Fruit fly (Drosophila melanogaster) Kc167 (cell line): ENCODE measurements around the gene loh.

Source experiments
- Myc ChIP-seq: fragments of >200 bp; optimal IDR thresholded peaks from 2 replicates; lab custom pipeline; 2017; ENCODE audit warnings: missing external identifiers
- Sin3A ChIP-seq: fragments of >200 bp; optimal IDR thresholded peaks from 2 replicates; lab custom pipeline; 2018; ENCODE audit warnings: missing external identifiers
- h ChIP-seq: fragments of >200 bp; optimal IDR thresholded peaks from 3 replicates; lab custom pipeline; 2018; ENCODE audit warnings: missing external identifiers
- insv ChIP-seq: fragments of >200 bp; optimal IDR thresholded peaks from 3 replicates; lab custom pipeline; 2018; ENCODE audit warnings: missing external identifiers
- psq ChIP-seq: fragments of >200 bp; optimal IDR thresholded peaks from 2 replicates; lab custom pipeline; 2017; ENCODE audit warnings: missing external identifiers
- ttk ChIP-seq: sonication (Bioruptor generic); optimal IDR thresholded peaks from 2 replicates; lab custom pipeline; 2017; ENCODE audit warnings: missing external identifiers

Gene loh

dm6 chr2L:10455944-10456520, 13.7 kb downstream of the loh start:
- TF ChIP-seq Myc (lab: Kevin White, UChicago), result no peak
- TF ChIP-seq ttk (lab: Kevin White, UChicago), result no peak
- no peak for TF ChIP-seq insv (lab: Kevin White, UChicago)
- TF ChIP-seq psq (lab: Kevin White, UChicago), result no peak
- no peak for TF ChIP-seq h
- TF ChIP-seq Sin3A (lab: Kevin White, UChicago), result no peak

dm6 chr2L:10457191-10457899, 15.0 kb downstream of the loh start, which contains the start of the genes LManI and LManII:
Gene LManI, minus strand, starts transcription at chr2L:10457241.
Gene LManII, plus strand, starts transcription at chr2L:10457658.
- TF ChIP-seq ttk (lab: Kevin White, UChicago), result no peak
- no peak for TF ChIP-seq insv (lab: Kevin White, UChicago)
- TF ChIP-seq Sin3A (lab: Kevin White, UChicago), result no peak
- no peak for TF ChIP-seq Myc (lab: Kevin White, UChicago)
- TF ChIP-seq psq (lab: Kevin White, UChicago), result no peak
- no peak for TF ChIP-seq h

- TF ChIP-seq Sin3A (lab: Kevin White, UChicago) (no peak), insv (lab: Kevin White, UChicago) (no peak), ttk (lab: Kevin White, UChicago) (no peak), Myc (lab: Kevin White, UChicago) (no peak), psq (lab: Kevin White, UChicago) (no peak), h (no peak)
These were observed 16.6 kb downstream of the loh start for dm6 chr2L:10458979-10459378.

- TF ChIP-seq psq (lab: Kevin White, UChicago) (no peak), insv (lab: Kevin White, UChicago) (no peak), Sin3A (lab: Kevin White, UChicago) (no peak)
These were observed 24.5 kb downstream of the loh start for dm6 chr2L:10466865-10467270.

DNA sequence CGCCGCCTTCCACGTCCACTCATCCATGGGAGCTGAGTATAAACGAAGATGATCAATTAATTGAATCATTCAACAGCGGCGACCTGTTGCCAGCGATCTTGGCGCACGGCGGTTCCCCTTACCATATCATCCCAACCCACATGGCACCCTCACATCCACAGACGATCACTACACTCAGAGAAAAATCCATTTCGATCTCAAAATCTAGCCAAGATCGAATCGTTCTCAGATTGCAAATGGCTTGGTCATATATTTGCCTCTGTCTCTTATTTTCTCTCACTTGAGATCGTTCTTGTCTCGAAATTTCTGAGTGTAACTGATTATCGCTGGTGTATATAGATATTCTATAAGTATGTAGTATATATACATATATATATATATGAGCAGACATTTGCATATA, 26.1 kb downstream of the loh start:
- TF ChIP-seq insv (lab: Kevin White, UChicago), result no peak
- TF ChIP-seq h, result no peak
- no peak for TF ChIP-seq Sin3A (lab: Kevin White, UChicago)
- TF ChIP-seq Myc (lab: Kevin White, UChicago), result no peak
- TF ChIP-seq ttk (lab: Kevin White, UChicago), result no peak
- no peak for TF ChIP-seq psq (lab: Kevin White, UChicago)

DNA sequence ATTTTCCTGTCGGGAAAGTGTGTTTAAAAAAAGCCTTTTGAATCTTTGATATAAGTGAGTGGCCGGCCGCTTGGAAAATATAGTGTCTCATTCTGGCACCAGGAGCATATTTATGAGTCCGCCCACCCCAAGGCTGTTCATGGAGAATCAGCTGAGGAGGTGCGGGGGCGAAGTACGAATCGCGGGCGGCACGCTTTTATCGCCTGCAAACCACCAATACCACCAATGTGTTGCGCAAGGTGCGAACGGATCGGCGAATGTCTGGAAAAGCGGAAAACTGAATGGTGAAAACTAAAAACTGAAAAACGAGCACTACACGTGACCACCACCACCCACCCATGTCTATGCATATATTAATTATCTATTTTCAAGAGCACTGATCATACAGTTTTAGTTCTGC, 26.6 kb downstream of the loh start:
- no peak for TF ChIP-seq ttk (lab: Kevin White, UChicago)
- no peak for TF ChIP-seq insv (lab: Kevin White, UChicago)
- no peak for TF ChIP-seq Myc (lab: Kevin White, UChicago)
- no peak for TF ChIP-seq Sin3A (lab: Kevin White, UChicago)
- TF ChIP-seq psq (lab: Kevin White, UChicago), result no peak
- no peak for TF ChIP-seq h

- TF ChIP-seq ttk (lab: Kevin White, UChicago) (no peak), Myc (lab: Kevin White, UChicago) (no peak), insv (lab: Kevin White, UChicago) (no peak), psq (lab: Kevin White, UChicago) (no peak), Sin3A (lab: Kevin White, UChicago) (no peak), h (no peak)
These were observed 27.9 kb downstream of the loh start for dm6 chr2L:10470211-10470610.

DNA sequence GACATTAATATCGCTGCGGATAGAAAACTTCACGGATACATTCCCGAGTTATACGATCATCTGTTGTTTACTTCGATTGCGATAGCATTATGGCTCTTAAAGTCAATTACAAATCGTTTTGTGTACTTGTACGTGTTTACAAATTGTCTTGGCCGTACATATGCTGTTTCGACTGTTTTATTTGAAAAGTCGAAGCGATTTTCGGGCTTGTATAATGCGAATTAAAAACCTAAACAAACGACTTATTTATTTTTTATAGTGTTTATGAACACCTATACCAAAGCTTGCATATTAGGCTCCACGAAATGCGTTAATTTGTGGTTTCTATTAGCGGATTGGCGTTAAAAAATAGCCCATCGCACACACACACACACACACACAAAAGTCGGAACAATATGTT, 29.9 kb downstream of the loh start:
- TF ChIP-seq Sin3A (lab: Kevin White, UChicago) (no peak), h (no peak), psq (lab: Kevin White, UChicago) (no peak), Myc (lab: Kevin White, UChicago) (no peak), insv (lab: Kevin White, UChicago) (no peak), ttk (lab: Kevin White, UChicago) (no peak)

dm6 chr2L:10474268-10474678, 31.9 kb downstream of the loh start, which contains the start of gene RluA-1:
Gene RluA-1, minus strand, starts transcription at chr2L:10474349.
- TF ChIP-seq Myc (lab: Kevin White, UChicago) (no peak), Sin3A (lab: Kevin White, UChicago) (no peak), h (no peak), psq (lab: Kevin White, UChicago) (no peak), insv (lab: Kevin White, UChicago) (no peak), ttk (lab: Kevin White, UChicago) (no peak)

dm6 chr2L:10474815-10475214, 32.5 kb downstream of the loh start:
- TF ChIP-seq Myc (lab: Kevin White, UChicago) (no peak), insv (lab: Kevin White, UChicago) (no peak), ttk (lab: Kevin White, UChicago) (no peak), Sin3A (lab: Kevin White, UChicago) (no peak), psq (lab: Kevin White, UChicago) (no peak), h (no peak)

dm6 chr2L:10476879-10477278, 34.5 kb downstream of the loh start, which contains the start of gene RluA-2:
Gene RluA-2, plus strand, starts transcription at chr2L:10477073.
- TF ChIP-seq Sin3A (lab: Kevin White, UChicago), result no peak
- TF ChIP-seq insv (lab: Kevin White, UChicago), result no peak
- TF ChIP-seq h, result no peak
- TF ChIP-seq ttk (lab: Kevin White, UChicago), result no peak
- TF ChIP-seq Myc (lab: Kevin White, UChicago), result no peak
- TF ChIP-seq psq (lab: Kevin White, UChicago), result no peak

DNA sequence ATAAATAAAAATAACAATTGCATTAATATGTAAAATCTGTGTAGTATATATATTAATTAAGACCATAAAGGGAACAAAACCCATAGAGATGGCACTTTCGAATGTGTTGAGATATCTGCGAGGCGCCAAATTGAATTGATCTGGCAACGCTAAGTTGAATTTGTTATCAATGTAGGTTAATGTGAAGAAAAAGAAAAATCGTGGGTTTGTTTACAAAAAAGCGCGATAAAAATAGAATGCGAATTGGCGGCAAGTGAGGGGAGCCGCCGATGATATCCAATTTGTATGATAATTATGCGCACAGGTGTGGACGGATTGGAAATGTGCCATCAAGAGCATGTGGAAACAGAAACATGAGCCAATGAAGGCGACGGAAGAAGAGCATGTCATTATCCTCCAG, 37.5 kb downstream of the loh start:
- TF ChIP-seq psq (lab: Kevin White, UChicago) (no peak), ttk (lab: Kevin White, UChicago) (no peak)
